Worm (Caenorhabditis elegans) whole organism, early embryonic: Measurements from ENCODE around the gene R09H10.6.

Source experiments
- B0310.2 ChIP-seq: sonication (generic microtip); optimal IDR thresholded peaks from 2 replicates; lab custom pipeline; 2016; ENCODE audit warnings: mild to moderate bottlenecking, missing genetic modification characterization, missing compliant biosample characterization
- F13C5.2 ChIP-seq: sonication (generic microtip); optimal IDR thresholded peaks from 2 replicates; lab custom pipeline; 2017; ENCODE audit warnings: mild to moderate bottlenecking, missing genetic modification characterization, inconsistent platforms, missing compliant biosample characterization
- aly-1 ChIP-seq: sonication (generic microtip); optimal IDR thresholded peaks from 2 replicates; lab custom pipeline; 2016; ENCODE audit warnings: missing genetic modification characterization, missing compliant biosample characterization
- ama-1 ChIP-seq: fragments of 150-350 bp; optimal IDR thresholded peaks from 2 replicates; lab custom pipeline; 2014
- ceh-13 ChIP-seq: fragments of 200-800 bp; sonication (Bioruptor generic); optimal IDR thresholded peaks from 2 replicates; lab custom pipeline; 2018; ENCODE audit warnings: mild to moderate bottlenecking, missing genetic modification characterization, missing compliant biosample characterization
- ceh-36 ChIP-seq: sonication (generic microtip); optimal IDR thresholded peaks from 2 replicates; lab custom pipeline; 2016; ENCODE audit warnings: missing genetic modification characterization, inconsistent platforms, missing compliant biosample characterization
- ets-7 ChIP-seq: sonication (generic microtip); optimal IDR thresholded peaks from 2 replicates; lab custom pipeline; 2016; ENCODE audit warnings: missing genotype, missing genetic modification characterization, missing compliant biosample characterization
- flt-1 ChIP-seq: fragments of 200-800 bp; sonication (Bioruptor generic); IDR thresholded peaks from 2 replicates; pipeline ENCODE4 v1.3.6; 2022; ENCODE audit warnings: missing genetic modification characterization, missing compliant biosample characterization
- hmbx-1 ChIP-seq: sonication (generic microtip); optimal IDR thresholded peaks from 2 replicates; lab custom pipeline; 2016; ENCODE audit warnings: mild to moderate bottlenecking, missing genetic modification characterization, missing compliant biosample characterization
- hmg-4 ChIP-seq: fragments of 200-800 bp; sonication (Bioruptor generic); optimal IDR thresholded peaks from 2 replicates; lab custom pipeline; 2018; ENCODE audit warnings: mild to moderate bottlenecking, missing genetic modification characterization, missing compliant biosample characterization
- hnd-1 ChIP-seq: sonication (generic microtip); optimal IDR thresholded peaks from 2 replicates; lab custom pipeline; 2016; ENCODE audit warnings: missing genetic modification characterization, missing compliant biosample characterization
- pes-1 ChIP-seq: fragments of 200-800 bp; sonication (Bioruptor generic); IDR thresholded peaks from 2 replicates; pipeline ENCODE4 v1.3.6; 2022; ENCODE audit warnings: missing genetic modification reagents, missing genetic modification characterization, missing compliant biosample characterization
- scrt-1 ChIP-seq: fragments of 200-800 bp; sonication (Bioruptor generic); IDR thresholded peaks from 2 replicates; pipeline ENCODE4 v1.3.6; 2022; ENCODE audit warnings: missing genetic modification characterization, missing compliant biosample characterization
- sea-1 ChIP-seq: fragments of 200-800 bp; sonication (Bioruptor generic); conservative IDR thresholded peaks from 2 replicates; pipeline ENCODE4 v1.3.6; 2022; ENCODE audit warnings: missing genetic modification characterization, missing compliant biosample characterization
- tbx-11 ChIP-seq: fragments of 200-800 bp; sonication (Bioruptor generic); IDR thresholded peaks from 2 replicates; pipeline ENCODE4 v1.3.6; 2022; ENCODE audit warnings: missing genetic modification characterization, missing compliant biosample characterization
- tbx-37 ChIP-seq: fragments of 200-800 bp; sonication (Bioruptor generic); conservative IDR thresholded peaks from 2 replicates; pipeline ENCODE4 v1.3.6; 2022; ENCODE audit warnings: missing genetic modification reagents, missing genetic modification characterization, missing compliant biosample characterization
- tra-4 ChIP-seq: sonication (generic microtip); optimal IDR thresholded peaks from 2 replicates; lab custom pipeline; 2017; ENCODE audit warnings: missing genetic modification characterization, missing compliant biosample characterization

The R09H10.6 gene

ce11 chrIV:10616366-10616765 lies 8.0 kb downstream of the R09H10.6 start:
- TF ChIP-seq hmg-4 (GFP tag; lab: Kevin White, UChicago) (no peak), tbx-11 (GFP tag; lab: Robert Waterston, UW) (no peak), ceh-13 (GFP tag; lab: Kevin White, UChicago) (no peak), flt-1 (GFP tag; lab: Robert Waterston, UW) (no peak), sea-1 (no peak), ets-7 (no peak), scrt-1 (GFP tag; lab: Robert Waterston, UW) (no peak), hmbx-1 (no peak), tra-4 (tag; lab: Kevin White, UChicago) (no peak), aly-1 (tag; lab: Kevin White, UChicago) (no peak), hnd-1 (tag; lab: Kevin White, UChicago) (no peak), tbx-37 (no peak), ama-1 (lab: Kevin White, UChicago) (no peak), pes-1 (GFP tag; lab: Robert Waterston, UW) (no peak), B0310.2 (tag; lab: Kevin White, UChicago) (no peak), F13C5.2 (tag; lab: Kevin White, UChicago) (no peak), ceh-36 (tag; lab: Kevin White, UChicago) (no peak)

- TF ChIP-seq ceh-13 (GFP tag; lab: Kevin White, UChicago): no peak
- no peak for TF ChIP-seq ets-7
- TF ChIP-seq hmg-4 (GFP tag; lab: Kevin White, UChicago): no peak
- TF ChIP-seq sea-1: no peak
- TF ChIP-seq tbx-37: no peak
- no peak for TF ChIP-seq hnd-1 (tag; lab: Kevin White, UChicago)
- no peak for TF ChIP-seq flt-1 (GFP tag; lab: Robert Waterston, UW)
- no peak for TF ChIP-seq B0310.2 (tag; lab: Kevin White, UChicago)
- TF ChIP-seq scrt-1 (GFP tag; lab: Robert Waterston, UW): no peak
- no peak for TF ChIP-seq tbx-11 (GFP tag; lab: Robert Waterston, UW)
- TF ChIP-seq hmbx-1: no peak
- TF ChIP-seq F13C5.2 (tag; lab: Kevin White, UChicago): no peak
Measured at ce11 chrIV:10617099-10617498, 8.7 kb downstream of the R09H10.6 start.

- no peak for TF ChIP-seq ets-7
- TF ChIP-seq hmg-4 (GFP tag; lab: Kevin White, UChicago): no peak
- no peak for TF ChIP-seq ceh-36 (tag; lab: Kevin White, UChicago)
- TF ChIP-seq tbx-37: no peak
- no peak for TF ChIP-seq hmbx-1
- TF ChIP-seq ama-1 (lab: Kevin White, UChicago): no peak
- TF ChIP-seq flt-1 (GFP tag; lab: Robert Waterston, UW): no peak
- TF ChIP-seq aly-1 (tag; lab: Kevin White, UChicago): no peak
- no peak for TF ChIP-seq tbx-11 (GFP tag; lab: Robert Waterston, UW)
- no peak for TF ChIP-seq ceh-13 (GFP tag; lab: Kevin White, UChicago)
- TF ChIP-seq B0310.2 (tag; lab: Kevin White, UChicago): no peak
- TF ChIP-seq scrt-1 (GFP tag; lab: Robert Waterston, UW): no peak
- TF ChIP-seq hnd-1 (tag; lab: Kevin White, UChicago): no peak
- no peak for TF ChIP-seq tra-4 (tag; lab: Kevin White, UChicago)
Measured at ce11 chrIV:10620811-10621210, 12.4 kb downstream of the R09H10.6 start, which contains the start of gene R09H10.7. TSS of gene R09H10.7 (plus strand) at chrIV:10621111.

ce11 chrIV:10628724-10629123 lies 20.3 kb downstream of the R09H10.6 start, which contains the start of gene R09H10.5:
TSS of gene R09H10.5 (minus strand) at chrIV:10628829.
- no peak for TF ChIP-seq pes-1 (GFP tag; lab: Robert Waterston, UW)
- TF ChIP-seq ceh-13 (GFP tag; lab: Kevin White, UChicago): no peak
- TF ChIP-seq tra-4 (tag; lab: Kevin White, UChicago): no peak
- TF ChIP-seq B0310.2 (tag; lab: Kevin White, UChicago): no peak
- no peak for TF ChIP-seq F13C5.2 (tag; lab: Kevin White, UChicago)
- no peak for TF ChIP-seq tbx-37
- no peak for TF ChIP-seq sea-1
- TF ChIP-seq ama-1 (lab: Kevin White, UChicago): no peak
- no peak for TF ChIP-seq aly-1 (tag; lab: Kevin White, UChicago)
- TF ChIP-seq flt-1 (GFP tag; lab: Robert Waterston, UW): no peak
- no peak for TF ChIP-seq scrt-1 (GFP tag; lab: Robert Waterston, UW)
- no peak for TF ChIP-seq hmbx-1
- TF ChIP-seq hmg-4 (GFP tag; lab: Kevin White, UChicago): no peak

- TF ChIP-seq ceh-36 (tag; lab: Kevin White, UChicago) (no peak), ama-1 (lab: Kevin White, UChicago) (no peak)
Measured at ce11 chrIV:10630953-10631554, 22.7 kb downstream of the R09H10.6 start, which contains the start of gene F56C4.4. TSS of gene F56C4.4 (minus strand) at chrIV:10631267.

ce11 chrIV:10636649-10637048 lies 28.3 kb downstream of the R09H10.6 start, which contains the start of gene F56C4.1:
TSS of gene F56C4.1 (plus strand) at chrIV:10636949.
- TF ChIP-seq tra-4 (tag; lab: Kevin White, UChicago) (no peak), hnd-1 (tag; lab: Kevin White, UChicago) (no peak), B0310.2 (tag; lab: Kevin White, UChicago) (no peak), scrt-1 (GFP tag; lab: Robert Waterston, UW) (no peak), sea-1 (no peak)

- TF ChIP-seq tbx-11 (GFP tag; lab: Robert Waterston, UW) (no peak), aly-1 (tag; lab: Kevin White, UChicago) (no peak), ama-1 (lab: Kevin White, UChicago) (no peak), hmbx-1 (no peak), hmg-4 (GFP tag; lab: Kevin White, UChicago) (no peak), ets-7 (no peak), pes-1 (GFP tag; lab: Robert Waterston, UW) (no peak), flt-1 (GFP tag; lab: Robert Waterston, UW) (no peak), tbx-37 (no peak), ceh-36 (tag; lab: Kevin White, UChicago) (no peak), hnd-1 (tag; lab: Kevin White, UChicago) (no peak), ceh-13 (GFP tag; lab: Kevin White, UChicago) (no peak)
Measured at ce11 chrIV:10638977-10639376, 30.6 kb downstream of the R09H10.6 start, which contains the start of gene F56C4.2. TSS of gene F56C4.2 (plus strand) at chrIV:10639277.
